Fruit fly (Drosophila melanogaster) S2 (cell line): Measurements from ENCODE around the gene LysD.

Experiments
- CG8478 ChIP-seq: fragments of >200 bp; optimal IDR thresholded peaks from 2 replicates; lab custom pipeline; 2018
- CTCF ChIP-seq, 2 experiments: fragments of >200 bp; optimal IDR thresholded peaks; 2 replicates each; lab custom pipeline; 2018

- no peak for TF ChIP-seq CG8478
- TF ChIP-seq CTCF (optimal IDR thresholded peaks at IDR 0.05; lab: Kevin White, UChicago) = no peak
Observed at dm6 chr3L:1235426-1235825, 24.4 kb upstream of the LysD start, which contains the start of gene galene.
